Fruit fly (Drosophila melanogaster) whole organism, pupa: ENCODE measurements around the gene ball.

Source experiments
- CG10348 ChIP-seq: fragments of 200-800 bp; sonication (Bioruptor generic); IDR thresholded peaks from 2 replicates; pipeline ENCODE4 v1.3.6; 2022; ENCODE audit warnings: missing biosample characterization, missing genetic modification characterization
- CG12605 ChIP-seq: fragments of 200-800 bp; sonication (Bioruptor generic); IDR thresholded peaks from 2 replicates; pipeline ENCODE4 v1.3.6; 2022; ENCODE audit warnings: missing biosample characterization, missing genetic modification characterization
- CG13204 ChIP-seq: fragments of 200-800 bp; sonication (Bioruptor generic); optimal IDR thresholded peaks from 2 replicates; lab custom pipeline; 2018; ENCODE audit warnings: missing biosample characterization, mild to moderate bottlenecking, missing genetic modification characterization, moderate library complexity
- CG14655 ChIP-seq: fragments of 200-800 bp; sonication (Bioruptor generic); optimal IDR thresholded peaks from 3 replicates; lab custom pipeline; 2017; ENCODE audit warnings: mild to moderate bottlenecking, missing biosample characterization, missing genetic modification reagents, missing genetic modification characterization
- CG15710 ChIP-seq: fragments of 200-800 bp; sonication (Bioruptor generic); optimal IDR thresholded peaks from 2 replicates; lab custom pipeline; 2018; ENCODE audit warnings: missing biosample characterization, mild to moderate bottlenecking, missing genetic modification characterization, moderate library complexity
- CG17806 ChIP-seq: fragments of 200-800 bp; sonication (Bioruptor generic); optimal IDR thresholded peaks from 2 replicates; lab custom pipeline; 2018; ENCODE audit warnings: missing biosample characterization, mild to moderate bottlenecking, missing genetic modification characterization, moderate library complexity
- CG32121 ChIP-seq: fragments of 200-800 bp; sonication (Bioruptor generic); IDR thresholded peaks from 2 replicates; pipeline ENCODE4 v1.3.6; 2022; ENCODE audit warnings: missing biosample characterization, missing genetic modification characterization
- CG34367 ChIP-seq: fragments of 200-800 bp; sonication (Bioruptor generic); optimal IDR thresholded peaks from 2 replicates; lab custom pipeline; 2018; ENCODE audit warnings: missing biosample characterization, mild to moderate bottlenecking, missing genetic modification characterization
- CG4496 ChIP-seq: fragments of 200-800 bp; sonication (Bioruptor generic); IDR thresholded peaks from 3 replicates; pipeline ENCODE4 v1.3.6; 2022; ENCODE audit warnings: missing biosample characterization, missing genetic modification characterization
- CG8159 ChIP-seq: fragments of 200-800 bp; sonication (Bioruptor generic); optimal IDR thresholded peaks from 3 replicates; lab custom pipeline; 2018; ENCODE audit warnings: missing biosample characterization, mild to moderate bottlenecking, missing genetic modification characterization, moderate library complexity
- CG8301 ChIP-seq: fragments of 200-800 bp; sonication (Bioruptor generic); optimal IDR thresholded peaks from 2 replicates; lab custom pipeline; 2018; ENCODE audit warnings: missing biosample characterization, mild to moderate bottlenecking, missing genetic modification characterization
- CG9948 ChIP-seq: fragments of 200-800 bp; sonication (Bioruptor generic); optimal IDR thresholded peaks from 2 replicates; lab custom pipeline; 2018; ENCODE audit warnings: missing biosample characterization, mild to moderate bottlenecking, missing genetic modification characterization, moderate library complexity
- D1 ChIP-seq: fragments of 200-800 bp; sonication (Bioruptor generic); optimal IDR thresholded peaks from 2 replicates; lab custom pipeline; 2018; ENCODE audit warnings: missing biosample characterization, mild to moderate bottlenecking, missing genetic modification characterization, moderate library complexity
- EcR ChIP-seq: fragments of 200-800 bp; sonication (Bioruptor generic); optimal IDR thresholded peaks from 3 replicates; lab custom pipeline; 2019; ENCODE audit warnings: missing biosample characterization, missing genetic modification characterization, mild to moderate bottlenecking, moderate library complexity, missing genetic modification reagents
- Ets98B ChIP-seq: fragments of 200-800 bp; sonication (Bioruptor generic); IDR thresholded peaks from 2 replicates; pipeline ENCODE4 v1.3.6; 2022; ENCODE audit warnings: missing biosample characterization, missing genetic modification characterization
- Pif1A ChIP-seq: fragments of 200-800 bp; sonication (Bioruptor generic); optimal IDR thresholded peaks from 3 replicates; lab custom pipeline; 2016; ENCODE audit warnings: missing biosample characterization, missing genetic modification characterization
- Pif1B ChIP-seq: fragments of 200-800 bp; sonication (Bioruptor generic); optimal IDR thresholded peaks from 3 replicates; lab custom pipeline; 2016; ENCODE audit warnings: missing biosample characterization, missing genetic modification characterization
- Snoo ChIP-seq: fragments of 200-800 bp; sonication (Bioruptor generic); optimal IDR thresholded peaks from 3 replicates; lab custom pipeline; 2017; ENCODE audit warnings: missing biosample characterization, mild to moderate bottlenecking, missing genetic modification characterization, inconsistent platforms
- fd96Ca ChIP-seq: fragments of 200-800 bp; sonication (Bioruptor generic); IDR thresholded peaks from 3 replicates; pipeline ENCODE4 v1.3.6; 2022; ENCODE audit warnings: missing biosample characterization, missing genetic modification characterization
- gl ChIP-seq: fragments of 200-800 bp; sonication (Bioruptor generic); optimal IDR thresholded peaks from 2 replicates; lab custom pipeline; 2018; ENCODE audit warnings: missing biosample characterization, mild to moderate bottlenecking, missing genetic modification characterization
- rn ChIP-seq: fragments of 200-800 bp; sonication (Bioruptor generic); IDR thresholded peaks from 2 replicates; pipeline ENCODE4 v1.3.6; 2022; ENCODE audit warnings: missing biosample characterization, missing genetic modification characterization

ball gene

DNA sequence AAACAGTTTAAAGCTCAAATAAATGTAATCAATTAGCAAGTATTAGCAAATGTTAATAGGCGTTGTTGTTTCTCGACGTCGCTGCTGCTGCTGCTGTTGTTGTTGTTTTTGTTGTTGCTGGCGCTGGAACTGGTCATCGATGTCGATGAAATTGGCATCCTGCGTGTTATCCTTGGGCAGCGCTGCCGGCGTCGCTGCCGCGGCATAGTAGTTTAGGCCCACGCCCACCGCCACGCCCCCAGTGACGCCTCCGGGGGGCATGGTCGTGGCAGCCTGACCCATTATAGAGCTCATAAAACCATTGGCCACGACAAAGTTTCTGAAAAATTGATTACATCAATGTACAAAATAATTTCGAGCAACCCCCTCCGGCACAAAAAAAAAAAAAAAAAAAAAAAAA, 10.2 kb upstream of the ball start:
- TF ChIP-seq EcR (GFP tag; lab: Kevin White, UChicago) (no peak), D1 (tag; lab: Kevin White, UChicago) (no peak), CG9948 (tag; lab: Kevin White, UChicago) (no peak), Pif1B (no peak)

DNA sequence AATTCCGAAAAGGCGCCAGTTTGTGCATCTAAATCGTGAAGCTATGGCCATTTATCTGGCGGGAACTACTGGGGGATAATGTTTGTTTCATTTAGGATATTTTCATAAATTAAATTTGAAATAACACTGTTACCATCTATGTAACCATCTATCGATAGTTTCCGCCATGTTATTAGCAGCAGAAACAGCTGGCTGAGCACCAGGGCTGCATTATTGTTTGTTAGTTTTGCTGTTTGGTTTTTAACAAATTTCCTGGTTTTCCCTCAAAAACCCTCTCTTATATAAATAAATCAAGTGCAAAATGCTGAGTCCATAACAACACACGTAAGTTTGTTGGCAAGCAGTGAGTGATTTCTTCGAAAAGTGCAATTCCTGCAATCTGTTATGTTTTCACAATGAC, 9.8 kb upstream of the ball start, which contains the start of gene CG5500:
CG5500 (plus strand) TSS at position 199 of the 400 bp plus-strand sequence.
- no peak for TF ChIP-seq CG32121 (GFP tag; lab: Robert Waterston, UW)

DNA sequence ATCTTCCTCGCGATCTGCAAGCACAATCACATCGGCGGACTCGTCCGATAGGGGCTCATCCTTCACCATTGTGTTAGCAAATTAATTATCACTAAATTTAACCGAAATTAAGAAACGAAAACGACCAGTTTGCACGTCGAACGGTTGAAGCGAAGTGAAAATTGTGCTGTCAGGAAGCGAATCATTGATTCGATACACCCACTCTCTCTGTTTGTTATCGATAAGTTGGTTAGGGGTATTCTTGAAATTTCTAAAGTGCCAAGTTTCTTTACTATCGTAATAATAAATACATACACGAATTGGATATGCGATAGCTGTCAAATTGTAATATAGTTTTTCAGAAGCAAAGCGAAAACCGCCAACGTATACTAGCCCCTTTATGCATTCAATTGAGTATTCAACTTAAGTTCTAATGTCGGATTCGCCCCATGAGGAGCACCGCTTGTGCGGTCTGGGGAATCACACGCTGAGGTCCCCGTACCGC, 9.0 kb upstream of the ball start, which contains the start of gene Rb97D:
Rb97D (minus strand) TSS at position 199 of the 484 bp plus-strand sequence.
- no peak for TF ChIP-seq gl (tag; lab: Kevin White, UChicago)
- peak; percentile 38; the same call in 1 of the 2 replicates for TF ChIP-seq CG32121 (GFP tag; lab: Robert Waterston, UW)
- TF ChIP-seq CG8159 (tag; lab: Kevin White, UChicago), result peak; percentile 53
- TF ChIP-seq CG12605 (GFP tag; lab: Robert Waterston, UW), result peak; percentile 37; the same call in 1 of the 2 replicates
- peak; percentile 72; the same call in 2 of the 3 replicates for TF ChIP-seq fd96Ca (GFP tag; lab: Robert Waterston, UW)
- TF ChIP-seq Pif1B, result no peak
- TF ChIP-seq CG9948 (tag; lab: Kevin White, UChicago), result peak; percentile 30
- TF ChIP-seq D1 (tag; lab: Kevin White, UChicago), result no peak
- TF ChIP-seq CG17806 (tag; lab: Kevin White, UChicago), result peak; percentile 34
- TF ChIP-seq CG14655 (GFP tag; lab: Kevin White, UChicago), result no peak
- TF ChIP-seq CG13204, result no peak
- no peak for TF ChIP-seq CG10348 (GFP tag; lab: Robert Waterston, UW)
- peak; percentile 59 for TF ChIP-seq Snoo (tag; lab: Kevin White, UChicago)
- peak; percentile 84; the same call in 2 of the 3 replicates for TF ChIP-seq CG4496
- peak; percentile 60 for TF ChIP-seq CG15710 (tag; lab: Kevin White, UChicago)
- peak; percentile 52 for TF ChIP-seq CG8301 (tag; lab: Kevin White, UChicago)
- TF ChIP-seq rn (GFP tag; lab: Robert Waterston, UW), result no peak
- TF ChIP-seq EcR (GFP tag; lab: Kevin White, UChicago), result no peak
- peak; percentile 33 for TF ChIP-seq CG34367
- TF ChIP-seq Ets98B, result peak; percentile 63
- TF ChIP-seq Pif1A (GFP tag; lab: Kevin White, UChicago), result no peak

DNA sequence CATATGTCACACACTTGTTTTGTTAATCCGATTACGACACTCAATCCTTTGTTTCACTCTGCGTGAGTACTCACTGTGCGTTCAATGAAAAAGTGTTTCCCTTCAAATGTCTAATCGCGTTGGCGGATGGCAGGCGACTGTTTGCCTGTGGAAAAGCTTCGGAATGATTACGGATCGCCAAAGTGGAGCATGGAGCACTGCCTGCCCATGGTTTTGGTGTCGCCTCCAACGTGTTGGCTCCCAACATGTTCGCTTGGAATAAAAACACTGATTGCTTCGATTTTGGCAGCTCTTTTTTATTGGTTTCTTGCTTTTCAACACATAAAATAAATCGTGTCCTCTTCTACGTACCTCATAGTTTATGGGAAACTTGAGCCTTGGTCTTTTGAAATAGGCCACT, 5.2 kb upstream of the ball start, which contains the start of gene SPARC:
SPARC (minus strand) TSS at position 144 of the 400 bp plus-strand sequence.
- TF ChIP-seq CG34367 (no peak), rn (GFP tag; lab: Robert Waterston, UW) (no peak), Ets98B (no peak), CG13204 (no peak), gl (tag; lab: Kevin White, UChicago) (no peak), Pif1B (no peak), CG32121 (GFP tag; lab: Robert Waterston, UW) (no peak), Pif1A (GFP tag; lab: Kevin White, UChicago) (no peak), CG15710 (tag; lab: Kevin White, UChicago) (no peak), EcR (GFP tag; lab: Kevin White, UChicago) (no peak), CG4496 (no peak), CG12605 (GFP tag; lab: Robert Waterston, UW) (no peak), CG9948 (tag; lab: Kevin White, UChicago) (no peak), CG17806 (tag; lab: Kevin White, UChicago) (no peak), fd96Ca (GFP tag; lab: Robert Waterston, UW) (no peak; the same call in 2 of the 3 replicates), CG8301 (tag; lab: Kevin White, UChicago) (no peak), Snoo (tag; lab: Kevin White, UChicago) (no peak), CG10348 (GFP tag; lab: Robert Waterston, UW) (no peak)

DNA sequence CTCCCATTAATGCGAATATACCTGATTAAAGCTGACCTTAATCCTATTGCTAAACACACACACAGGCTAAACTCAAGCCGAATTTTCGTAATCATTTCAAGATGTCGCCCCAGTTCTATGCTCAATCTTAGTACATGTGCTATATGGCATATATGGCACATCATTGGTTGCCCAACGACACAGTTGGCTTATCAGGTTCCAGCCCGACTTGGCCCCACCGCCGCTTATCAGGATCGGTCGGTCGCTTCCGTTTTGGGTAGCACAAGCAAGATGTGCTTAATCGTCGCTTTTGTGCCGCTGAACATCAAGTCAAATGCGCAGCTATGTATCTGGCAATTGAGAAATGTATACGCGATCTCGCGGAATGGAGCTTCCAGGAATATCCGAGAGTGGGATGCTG, 4.5 kb upstream of the ball start:
- TF ChIP-seq gl (tag; lab: Kevin White, UChicago) (no peak), fd96Ca (GFP tag; lab: Robert Waterston, UW) (no peak), rn (GFP tag; lab: Robert Waterston, UW) (no peak), CG9948 (tag; lab: Kevin White, UChicago) (no peak), Pif1A (GFP tag; lab: Kevin White, UChicago) (no peak), Pif1B (no peak)
- TF ChIP-seq, all 21 proteins: peak for 0

DNA sequence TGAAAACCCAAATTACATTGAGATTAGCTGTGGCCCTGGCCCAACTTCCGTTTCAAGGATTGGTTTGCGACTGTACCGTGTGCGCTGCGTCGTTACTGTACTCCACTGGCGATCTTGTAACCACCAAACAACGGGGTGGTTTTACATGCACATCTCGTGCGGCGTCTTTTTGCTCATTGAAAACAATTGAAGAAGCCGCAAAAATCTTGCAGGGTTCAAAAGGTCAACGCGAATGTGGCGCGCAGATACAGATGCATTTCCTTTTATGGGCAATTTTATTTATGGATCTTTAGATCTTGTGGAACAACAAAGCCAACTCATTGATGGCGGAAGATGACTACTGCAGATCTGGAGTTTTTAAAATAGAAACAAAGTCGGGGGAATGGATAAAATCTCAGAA, 3.9 kb upstream of the ball start:
- TF ChIP-seq gl (tag; lab: Kevin White, UChicago) (no peak), EcR (GFP tag; lab: Kevin White, UChicago) (no peak), CG9948 (tag; lab: Kevin White, UChicago) (no peak), fd96Ca (GFP tag; lab: Robert Waterston, UW) (0 out of 3 replicates have a peak, but pooled peaks have one; percentile 11), rn (GFP tag; lab: Robert Waterston, UW) (no peak), CG32121 (GFP tag; lab: Robert Waterston, UW) (no peak), Pif1B (no peak), Snoo (tag; lab: Kevin White, UChicago) (no peak)
